Worm (Caenorhabditis elegans) whole organism, L4 larva: Measurements from ENCODE around the gene C10B5.1.

Experiments
- ama-1 ChIP-seq: fragments of 150-350 bp; optimal IDR thresholded peaks from 2 replicates; lab custom pipeline; 2014; ENCODE audit warnings: inconsistent platforms, mixed read lengths
- duxl-1 ChIP-seq: sonication (generic microtip); optimal IDR thresholded peaks from 2 replicates; lab custom pipeline; 2016; ENCODE audit warnings: mild to moderate bottlenecking, missing genetic modification characterization, moderate library complexity, missing compliant biosample characterization; ENCODE audit not compliant: poor library complexity
- hlh-30 ChIP-seq: sonication (generic microtip); optimal IDR thresholded peaks from 2 replicates; lab custom pipeline; 2017; ENCODE audit warnings: antibody characterized with exemption, mild to moderate bottlenecking, missing genetic modification characterization, missing compliant biosample characterization; ENCODE audit not compliant: insufficient read depth
- mdl-1 ChIP-seq, 2 experiments: fragments of 150-350 bp in 1 of 2; sonication (generic microtip) in 1 of 2; optimal IDR thresholded peaks; 2 replicates each; lab custom pipeline; 2014 to 2017; ENCODE audit warnings: missing biosample characterization in 2 of 2, missing genetic modification characterization in 2 of 2
- mxl-3 ChIP-seq: fragments of 200-800 bp; sonication (Bioruptor generic); optimal IDR thresholded peaks from 2 replicates; lab custom pipeline; 2018; ENCODE audit warnings: mild to moderate bottlenecking, missing genetic modification characterization, missing compliant biosample characterization
- snpc-1.2 ChIP-seq: fragments of 200-800 bp; sonication (Bioruptor generic); IDR thresholded peaks from 2 replicates; pipeline ENCODE4 v1.3.6; 2022; ENCODE audit warnings: missing genetic modification reagents, missing genetic modification characterization, missing compliant biosample characterization
- zag-1 ChIP-seq: fragments of 150-350 bp; optimal IDR thresholded peaks from 2 replicates; lab custom pipeline; 2014; ENCODE audit warnings: missing biosample characterization, missing genetic modification characterization

- no peak for TF ChIP-seq zag-1 (tag; lab: Kevin White, UChicago)
- no peak for TF ChIP-seq mdl-1 (tag; optimal IDR thresholded peaks at IDR 0.05; lab: Kevin White, UChicago)
- TF ChIP-seq ama-1 (lab: Kevin White, UChicago), result no peak
- TF ChIP-seq snpc-1.2 (GFP tag; lab: Robert Waterston, UW), result no peak
- TF ChIP-seq hlh-30 (tag; lab: Kevin White, UChicago), result no peak
- TF ChIP-seq duxl-1 (tag; lab: Kevin White, UChicago), result no peak
- TF ChIP-seq mxl-3 (GFP tag; lab: Kevin White, UChicago), result no peak
Measured at ce11 chrV:8548989-8549388, 32.1 kb upstream of the C10B5.1 start, which contains the start of gene stdh-4.
